Worm (Caenorhabditis elegans): Measurements from ENCODE around the gene Y38E10A.22.
"Not testable (repeated sequence)": the region's sequence is repeated elsewhere in the genome, so short reads cannot be mapped to it uniquely, and the experiment has no call there.

Gene Y38E10A.22

ce11 chrII:12626120-12626624 is 51.4 kb downstream of the Y38E10A.22 start:
- TF ChIP-seq ekl-4 (GFP tag; IDR thresholded peaks at IDR 0.05) (no peak), zfh-2 (GFP tag; conservative IDR thresholded peaks at IDR 0.05) (no peak), pha-4 (tag; optimal IDR thresholded peaks at IDR 0.05) (no peak), Y53G8AR.9 (GFP tag; conservative IDR thresholded peaks at IDR 0.05) (no peak), akir-1 (GFP tag; optimal IDR thresholded peaks at IDR 0.05) (no peak), chd-7 (tag; optimal IDR thresholded peaks at IDR 0.05) (no peak), F52B5.7 (tag; optimal IDR thresholded peaks at IDR 0.05) (no peak)

DNA sequence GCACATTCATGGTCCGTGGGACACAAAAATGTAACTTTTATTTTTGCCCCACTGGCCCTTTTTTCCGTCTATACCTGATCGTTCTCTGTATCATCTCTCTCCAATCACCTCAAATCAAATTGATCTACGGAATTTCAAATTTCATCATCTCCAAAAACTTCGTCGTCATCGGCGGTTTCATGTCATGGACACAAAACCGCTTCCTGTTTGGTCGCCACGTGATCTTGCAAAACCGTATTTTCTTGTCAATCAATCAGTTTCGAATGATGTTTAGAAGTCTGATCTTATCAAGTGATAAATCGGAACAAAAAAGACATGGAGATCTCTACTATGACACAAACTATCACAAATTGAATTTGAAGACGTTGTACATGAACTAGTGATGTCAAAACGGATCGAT is 51.9 kb downstream of the Y38E10A.22 start:
- TF ChIP-seq snpc-4 (GFP tag; optimal IDR thresholded peaks at IDR 0.05) (no peak), snpc-4 (tag; optimal IDR thresholded peaks at IDR 0.05) (no peak), zfh-2 (GFP tag; conservative IDR thresholded peaks at IDR 0.05) (no peak), ztf-26 (tag; optimal IDR thresholded peaks at IDR 0.05) (peak; percentile 8), aptf-3 (GFP tag; IDR thresholded peaks at IDR 0.05) (no peak), hrde-1 (tag; optimal IDR thresholded peaks at IDR 0.05; ENCODE audit: borderline replicate concordance) (no peak), lin-40 (tag; optimal IDR thresholded peaks at IDR 0.05) (peak; percentile 37), efl-1 (GFP tag; optimal IDR thresholded peaks at IDR 0.05) (no peak)

DNA sequence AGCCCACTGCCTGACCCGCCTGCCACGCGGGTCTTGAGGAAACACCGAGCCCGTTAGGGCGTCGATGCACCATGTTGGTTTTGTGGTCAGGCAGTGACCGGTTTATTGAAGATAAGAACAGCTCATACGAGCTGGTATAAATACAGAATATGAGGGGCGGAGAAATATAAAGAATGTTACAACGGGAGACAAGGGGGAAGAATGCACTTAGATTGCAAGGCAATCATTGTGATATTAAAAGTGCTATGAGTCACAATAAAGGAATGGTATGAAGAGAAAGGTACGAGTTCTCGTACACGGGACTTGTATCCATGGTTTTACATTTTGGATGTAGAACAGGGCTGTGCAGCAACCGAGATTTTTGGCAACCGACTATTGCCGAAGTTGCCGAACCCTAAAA is 53.2 kb downstream of the Y38E10A.22 start, which contains the start of gene Y38E10A.14:
TSS of gene Y38E10A.14 (minus strand) at position 101 of the 400 bp plus-strand sequence.
- TF ChIP-seq Y79H2A.3 (GFP tag; conservative IDR thresholded peaks at IDR 0.05); B0336.3 (GFP tag; IDR thresholded peaks at IDR 0.05); xnd-1 (tag; optimal IDR thresholded peaks at IDR 0.05): not testable (repeated sequence)

- no peak for TF ChIP-seq sptf-2 (GFP tag; optimal IDR thresholded peaks at IDR 0.05)
- TF ChIP-seq nhr-90 (tag; optimal IDR thresholded peaks at IDR 0.05): no peak
- TF ChIP-seq lin-40 (tag; optimal IDR thresholded peaks at IDR 0.05): no peak
- TF ChIP-seq F23B12.7 (tag; optimal IDR thresholded peaks at IDR 0.05; ENCODE audit: insufficient read depth): no peak
- TF ChIP-seq B0019.2 (GFP tag; conservative IDR thresholded peaks at IDR 0.05): no peak
- TF ChIP-seq nhr-80 (tag; optimal IDR thresholded peaks at IDR 0.05): no peak
- TF ChIP-seq snpc-3.4 (tag; optimal IDR thresholded peaks at IDR 0.05): no peak
- TF ChIP-seq nfya-1 (tag; optimal IDR thresholded peaks at IDR 0.05; ENCODE audit: borderline replicate concordance, insufficient read depth): no peak
- no peak for TF ChIP-seq zim-3 (tag; optimal IDR thresholded peaks at IDR 0.05)
- no peak for TF ChIP-seq B0035.1 (tag; optimal IDR thresholded peaks at IDR 0.05)
- TF ChIP-seq T26A5.8 (tag; optimal IDR thresholded peaks at IDR 0.05): no peak
- TF ChIP-seq hmg-20 (GFP tag; IDR thresholded peaks at IDR 0.05): no peak
- TF ChIP-seq madf-10 (tag; optimal IDR thresholded peaks at IDR 0.05): no peak
- no peak for TF ChIP-seq ets-4 (GFP tag; optimal IDR thresholded peaks at IDR 0.05)
- no peak for TF ChIP-seq Y53G8AR.9 (GFP tag; conservative IDR thresholded peaks at IDR 0.05)
- TF ChIP-seq ceh-58 (GFP tag; IDR thresholded peaks at IDR 0.05): no peak
- no peak for TF ChIP-seq F22D6.2 (tag; optimal IDR thresholded peaks at IDR 0.05)
- no peak for TF ChIP-seq hlh-12 (tag; optimal IDR thresholded peaks at IDR 0.05)
- no peak for TF ChIP-seq ztf-18 (tag; optimal IDR thresholded peaks at IDR 0.05)
These were observed 54.8 kb downstream of the Y38E10A.22 start for ce11 chrII:12622843-12623242.

All from whole organism, young adult.